Worm (Caenorhabditis elegans) whole organism, L3 larva: ENCODE results near the gene ugt-17.

ENCODE experiments used
- ZK546.5 ChIP-seq: sonication (generic microtip); optimal IDR thresholded peaks from 2 replicates; lab custom pipeline; 2017; ENCODE audit warnings: missing biosample characterization, missing genetic modification characterization
- aly-2 ChIP-seq: fragments of 150-350 bp; optimal IDR thresholded peaks from 2 replicates; lab custom pipeline; 2014; ENCODE audit warnings: missing biosample characterization, missing genetic modification characterization
- ama-1 ChIP-seq: fragments of 150-350 bp; optimal IDR thresholded peaks from 2 replicates; lab custom pipeline; 2018
- ceh-16 ChIP-seq: sonication (generic microtip); optimal IDR thresholded peaks from 2 replicates; lab custom pipeline; 2017; ENCODE audit warnings: missing biosample characterization, missing genetic modification characterization
- ceh-28 ChIP-seq: fragments of 150-350 bp; optimal IDR thresholded peaks from 2 replicates; lab custom pipeline; 2014; ENCODE audit warnings: missing biosample characterization, missing genetic modification reagents, missing genetic modification characterization
- ceh-82 ChIP-seq: fragments of 150-350 bp; optimal IDR thresholded peaks from 2 replicates; lab custom pipeline; 2014; ENCODE audit warnings: missing biosample characterization, missing genetic modification characterization
- egl-27 ChIP-seq: sonication (generic microtip); optimal IDR thresholded peaks from 4 replicates; lab custom pipeline; 2017; ENCODE audit warnings: missing biosample characterization, missing genetic modification reagents, missing genetic modification characterization
- egl-5 ChIP-seq: fragments of 150-350 bp; optimal IDR thresholded peaks from 2 replicates; lab custom pipeline; 2017; ENCODE audit warnings: missing biosample characterization, missing genetic modification reagents, missing genetic modification characterization, inconsistent platforms
- elt-1 ChIP-seq: fragments of 150-350 bp; optimal IDR thresholded peaks from 2 replicates; lab custom pipeline; 2014; ENCODE audit warnings: missing biosample characterization, missing genetic modification characterization
- elt-2 ChIP-seq: sonication (generic microtip); optimal IDR thresholded peaks from 2 replicates; lab custom pipeline; 2016; ENCODE audit warnings: missing genetic modification reagents, mild to moderate bottlenecking, missing genetic modification characterization, missing compliant biosample characterization
- elt-3 ChIP-seq, 3 experiments: fragments of 150-350 bp in 1 of 3; sonication (generic microtip) in 2 of 3; optimal IDR thresholded peaks; 2 replicates in 2 of 3; 4 replicates in 1 of 3; lab custom pipeline; 2014 to 2017; ENCODE audit warnings: missing biosample characterization in 3 of 3, missing genetic modification characterization in 3 of 3
- eor-1 ChIP-seq, 2 experiments: fragments of 150-350 bp; optimal IDR thresholded peaks; 2 replicates each; lab custom pipeline; 2014 to 2018; ENCODE audit warnings: missing biosample characterization in 2 of 2, missing genetic modification characterization in 2 of 2
- fkh-10 ChIP-seq: sonication (generic microtip); optimal IDR thresholded peaks from 2 replicates; lab custom pipeline; 2017; ENCODE audit warnings: missing biosample characterization, missing genetic modification reagents, missing genetic modification characterization
- fkh-2 ChIP-seq: fragments of 150-350 bp; optimal IDR thresholded peaks from 2 replicates; lab custom pipeline; 2014; ENCODE audit warnings: missing biosample characterization, missing genetic modification reagents, missing genetic modification characterization
- fos-1 ChIP-seq: fragments of 150-350 bp; optimal IDR thresholded peaks from 2 replicates; lab custom pipeline; 2014; ENCODE audit warnings: missing biosample characterization, missing genetic modification characterization
- hmg-11 ChIP-seq: sonication (generic microtip); optimal IDR thresholded peaks from 2 replicates; lab custom pipeline; 2016; ENCODE audit warnings: missing genetic modification characterization, missing compliant biosample characterization
- jun-1 ChIP-seq: fragments of 150-350 bp; optimal IDR thresholded peaks from 2 replicates; lab custom pipeline; 2014; ENCODE audit warnings: missing biosample characterization, missing genetic modification reagents, missing genetic modification characterization
- lin-15B ChIP-seq: fragments of 150-350 bp; optimal IDR thresholded peaks from 2 replicates; lab custom pipeline; 2014; ENCODE audit warnings: missing biosample characterization, missing genetic modification characterization
- lin-39 ChIP-seq: fragments of 150-350 bp; optimal IDR thresholded peaks from 2 replicates; lab custom pipeline; 2018; ENCODE audit warnings: missing biosample characterization, missing genetic modification reagents, missing genetic modification characterization
- lsy-12 ChIP-seq: sonication (generic microtip); optimal IDR thresholded peaks from 2 replicates; lab custom pipeline; 2016; ENCODE audit warnings: mild to moderate bottlenecking, missing genetic modification characterization, missing compliant biosample characterization
- mdl-1 ChIP-seq: fragments of 150-350 bp; optimal IDR thresholded peaks from 2 replicates; lab custom pipeline; 2014; ENCODE audit warnings: missing biosample characterization, missing genetic modification characterization
- nfya-1 ChIP-seq: sonication (generic microtip); optimal IDR thresholded peaks from 2 replicates; lab custom pipeline; 2017; ENCODE audit warnings: missing genetic modification characterization, mild to moderate bottlenecking, missing compliant biosample characterization, antibody characterized with exemption, moderate library complexity; ENCODE audit not compliant: insufficient read depth
- nhr-11 ChIP-seq: fragments of 150-350 bp; optimal IDR thresholded peaks from 2 replicates; lab custom pipeline; 2014; ENCODE audit warnings: missing biosample characterization, missing genetic modification characterization
- nhr-12 ChIP-seq: fragments of 150-350 bp; optimal IDR thresholded peaks from 2 replicates; lab custom pipeline; 2014; ENCODE audit warnings: missing biosample characterization, missing genetic modification characterization
- nhr-23 ChIP-seq: fragments of 150-350 bp; optimal IDR thresholded peaks from 2 replicates; lab custom pipeline; 2014; ENCODE audit warnings: missing biosample characterization, missing genetic modification reagents, missing genetic modification characterization
- nhr-237 ChIP-seq: fragments of 150-350 bp; optimal IDR thresholded peaks from 2 replicates; lab custom pipeline; 2014; ENCODE audit warnings: missing biosample characterization, missing genetic modification characterization
- nhr-28 ChIP-seq: fragments of 150-350 bp; optimal IDR thresholded peaks from 2 replicates; lab custom pipeline; 2014; ENCODE audit warnings: missing biosample characterization, missing genetic modification characterization
- nhr-43 ChIP-seq: sonication (generic microtip); optimal IDR thresholded peaks from 2 replicates; lab custom pipeline; 2016; ENCODE audit warnings: mild to moderate bottlenecking, missing genetic modification characterization, missing compliant biosample characterization; ENCODE audit not compliant: poor library complexity, severe bottlenecking
- nhr-67 ChIP-seq: fragments of 150-350 bp; optimal IDR thresholded peaks from 2 replicates; lab custom pipeline; 2014; ENCODE audit warnings: missing biosample characterization, missing genetic modification characterization
- nhr-76 ChIP-seq: fragments of 150-350 bp; sonication (generic microtip); optimal IDR thresholded peaks from 5 replicates; lab custom pipeline; 2014; ENCODE audit warnings: missing biosample characterization, missing genetic modification characterization
- pha-4 ChIP-seq: fragments of 150-350 bp; optimal IDR thresholded peaks from 2 replicates; lab custom pipeline; 2014; ENCODE audit warnings: missing biosample characterization, missing genetic modification reagents, missing genetic modification characterization
- pqm-1 ChIP-seq: fragments of 150-350 bp; optimal IDR thresholded peaks from 2 replicates; lab custom pipeline; 2017; ENCODE audit warnings: missing biosample characterization, missing genetic modification characterization, inconsistent platforms
- sea-2 ChIP-seq: fragments of 150-350 bp; sonication (generic microtip); optimal IDR thresholded peaks from 4 replicates; lab custom pipeline; 2014; ENCODE audit warnings: missing biosample characterization, missing genetic modification reagents, missing genetic modification characterization
- skn-1 ChIP-seq: fragments of 150-350 bp; optimal IDR thresholded peaks from 2 replicates; lab custom pipeline; 2014; ENCODE audit warnings: missing biosample characterization, missing genetic modification characterization
- snpc-4 ChIP-seq: fragments of 150-350 bp; optimal IDR thresholded peaks from 2 replicates; lab custom pipeline; 2014; ENCODE audit warnings: missing biosample characterization, missing genetic modification characterization
- tbx-2 ChIP-seq: sonication (generic microtip); optimal IDR thresholded peaks from 2 replicates; lab custom pipeline; 2016; ENCODE audit warnings: mild to moderate bottlenecking, missing genetic modification characterization, missing compliant biosample characterization
- unc-39 ChIP-seq: sonication (generic microtip); optimal IDR thresholded peaks from 4 replicates; lab custom pipeline; 2017; ENCODE audit warnings: missing biosample characterization, missing genetic modification characterization
- unc-62 ChIP-seq: fragments of 150-350 bp; sonication (generic microtip); optimal IDR thresholded peaks from 4 replicates; lab custom pipeline; 2014; ENCODE audit warnings: missing biosample characterization, missing genetic modification reagents, missing genetic modification characterization
- zag-1 ChIP-seq: fragments of 150-350 bp; optimal IDR thresholded peaks from 2 replicates; lab custom pipeline; 2014; ENCODE audit warnings: missing biosample characterization, missing genetic modification characterization
- ztf-4 ChIP-seq: fragments of 150-350 bp; optimal IDR thresholded peaks from 2 replicates; lab custom pipeline; 2014; ENCODE audit warnings: missing biosample characterization, missing genetic modification characterization

ugt-17 gene

ce11 chrV:10087103-10087502 is 17.7 kb downstream of the ugt-17 start, which contains the start of gene R04B5.5:
TSS of gene R04B5.5 (plus strand) at chrV:10087480.
- TF ChIP-seq pqm-1 (tag; lab: Kevin White, UChicago) (peak; percentile 81), ceh-82 (tag; lab: Kevin White, UChicago) (no peak), ceh-28 (tag; lab: Kevin White, UChicago) (peak; percentile 2), elt-3 (tag; optimal IDR thresholded peaks at IDR 0.05; lab: Kevin White, UChicago) (peak in 1 of 3 experiments; percentile 71), jun-1 (tag; lab: Kevin White, UChicago) (peak; percentile 39), elt-2 (tag; lab: Kevin White, UChicago) (peak; percentile 91), mdl-1 (tag; lab: Kevin White, UChicago) (peak; percentile 18), nhr-76 (tag; lab: Kevin White, UChicago) (peak; percentile 62), elt-1 (tag; lab: Kevin White, UChicago) (no peak), ztf-4 (peak; percentile 61), nhr-23 (tag; lab: Kevin White, UChicago) (peak; percentile 60), ama-1 (lab: Kevin White, UChicago) (no peak), hmg-11 (tag; lab: Kevin White, UChicago) (no peak), nhr-43 (tag; lab: Kevin White, UChicago) (peak; percentile 59)

ce11 chrV:10086141-10086540 is 18.6 kb downstream of the ugt-17 start:
- TF ChIP-seq ztf-4 (no peak), nhr-76 (tag; lab: Kevin White, UChicago) (peak; percentile 35), hmg-11 (tag; lab: Kevin White, UChicago) (no peak), egl-5 (tag; lab: Kevin White, UChicago) (no peak), pha-4 (tag; lab: Kevin White, UChicago) (no peak), elt-2 (tag; lab: Kevin White, UChicago) (no peak), jun-1 (tag; lab: Kevin White, UChicago) (no peak), ama-1 (lab: Kevin White, UChicago) (no peak)

- TF ChIP-seq nfya-1 (tag; lab: Kevin White, UChicago) = no peak
- TF ChIP-seq nhr-67 = no peak
- peak; percentile 18 for TF ChIP-seq ztf-4
- TF ChIP-seq nhr-76 (tag; lab: Kevin White, UChicago) = peak; percentile 63
These were observed 19.9 kb downstream of the ugt-17 start, which contains the start of gene R04B5.6 for ce11 chrV:10084864-10085263. TSS of gene R04B5.6 (plus strand) at chrV:10085164.

- no peak for TF ChIP-seq aly-2
- TF ChIP-seq unc-39 (tag; lab: Kevin White, UChicago) = no peak
- TF ChIP-seq eor-1 (tag; optimal IDR thresholded peaks at IDR 0.05; lab: Kevin White, UChicago) = no peak
- TF ChIP-seq nhr-76 (tag; lab: Kevin White, UChicago) = no peak
- TF ChIP-seq skn-1 (tag; lab: Kevin White, UChicago) = peak; percentile 2
- peak; percentile 0 for TF ChIP-seq nfya-1 (tag; lab: Kevin White, UChicago)
- TF ChIP-seq zag-1 = no peak
- no peak for TF ChIP-seq sea-2 (GFP tag; lab: Kevin White, UChicago)
- no peak for TF ChIP-seq egl-27 (tag; lab: Kevin White, UChicago)
- no peak for TF ChIP-seq nhr-28 (tag; lab: Kevin White, UChicago)
- TF ChIP-seq fkh-10 (GFP tag; lab: Kevin White, UChicago) = no peak
- TF ChIP-seq nhr-23 (tag; lab: Kevin White, UChicago) = no peak
- TF ChIP-seq nhr-12 = no peak
- TF ChIP-seq lin-15B (tag; lab: Kevin White, UChicago) = no peak
- no peak for TF ChIP-seq unc-62
- no peak for TF ChIP-seq tbx-2 (tag; lab: Kevin White, UChicago)
- TF ChIP-seq elt-2 (tag; lab: Kevin White, UChicago) = peak; percentile 45
- no peak for TF ChIP-seq snpc-4 (tag; lab: Kevin White, UChicago)
- TF ChIP-seq ZK546.5 (tag; lab: Kevin White, UChicago) = no peak
- TF ChIP-seq elt-1 (tag; lab: Kevin White, UChicago) = no peak
- no peak for TF ChIP-seq nhr-237
- no peak for TF ChIP-seq fos-1 (tag; lab: Kevin White, UChicago)
- no peak for TF ChIP-seq ceh-16
- TF ChIP-seq ceh-82 (tag; lab: Kevin White, UChicago) = no peak
- TF ChIP-seq nhr-11 = peak; percentile 8
- no peak for TF ChIP-seq hmg-11 (tag; lab: Kevin White, UChicago)
- no peak for TF ChIP-seq lsy-12 (tag; lab: Kevin White, UChicago)
- no peak for TF ChIP-seq lin-39 (tag; lab: Kevin White, UChicago)
- no peak for TF ChIP-seq jun-1 (tag; lab: Kevin White, UChicago)
- TF ChIP-seq pqm-1 (tag; lab: Kevin White, UChicago) = no peak
- no peak for TF ChIP-seq fkh-2 (tag; lab: Kevin White, UChicago)
- peak; percentile 28 for TF ChIP-seq ceh-28 (tag; lab: Kevin White, UChicago)
- TF ChIP-seq ztf-4 = no peak
These were observed 20.7 kb downstream of the ugt-17 start, which contains the start of gene nhr-12 for ce11 chrV:10083999-10084468. TSS of gene nhr-12 (minus strand) at chrV:10084049.
